Fruit fly (Drosophila melanogaster): ENCODE results near the gene CG32091.

Gene CG32091

DNA sequence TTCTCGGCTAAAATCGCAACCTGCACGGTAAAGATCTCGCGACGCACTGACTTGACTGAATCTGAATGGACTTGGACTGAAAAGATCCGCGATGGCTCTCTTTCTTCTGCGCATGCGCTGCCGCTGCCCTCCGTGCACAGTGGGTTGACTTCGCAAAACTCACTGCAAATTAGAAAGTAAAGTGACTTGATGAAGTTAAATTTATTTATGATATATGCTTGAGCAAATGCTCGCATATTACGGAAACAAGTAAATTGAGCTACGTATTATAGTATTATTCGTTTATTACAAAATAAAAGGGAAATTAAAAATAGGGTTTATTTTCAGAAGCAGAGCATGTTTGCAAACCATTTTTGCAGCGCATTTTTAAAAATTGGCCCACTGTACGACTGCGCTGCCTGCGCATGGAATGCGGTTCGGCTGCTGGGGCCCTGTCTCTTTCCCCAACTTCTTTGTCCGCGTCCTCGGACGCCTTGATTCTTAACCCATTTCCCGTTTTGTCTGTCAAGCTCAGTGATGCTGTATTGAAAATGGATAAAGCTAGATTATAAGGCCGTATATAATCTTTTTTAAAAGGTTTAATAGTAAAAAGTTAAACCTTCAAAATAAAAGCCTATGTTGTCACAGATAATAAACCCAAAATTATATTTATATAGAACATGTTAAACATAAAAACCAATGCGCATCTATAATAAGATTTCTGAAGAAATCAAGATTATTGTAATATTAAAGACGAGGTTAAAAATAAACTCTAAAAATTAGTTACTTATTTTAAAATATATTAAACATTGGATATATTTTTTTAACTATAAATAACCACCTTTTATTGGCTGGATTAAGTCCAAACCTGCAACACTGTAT lies 43.2 kb upstream of the CG32091 start, which contains the start of gene rt (continued):
- TF ChIP-seq Taf1 (GFP tag; IDR thresholded peaks at IDR 0.05) = no peak
- TF ChIP-seq ab (GFP tag; optimal IDR thresholded peaks at IDR 0.05) = no peak
- TF ChIP-seq sug (tag; optimal IDR thresholded peaks at IDR 0.05) = no peak
- TF ChIP-seq zf30C (GFP tag; optimal IDR thresholded peaks at IDR 0.05) = no peak
- TF ChIP-seq nau (GFP tag; optimal IDR thresholded peaks at IDR 0.05) = peak; percentile 33
- TF ChIP-seq chm (GFP tag; IDR thresholded peaks at IDR 0.05) = no peak
- no peak for TF ChIP-seq slou (GFP tag; optimal IDR thresholded peaks at IDR 0.05)
- peak; percentile 58 for TF ChIP-seq D19A (tag; optimal IDR thresholded peaks at IDR 0.05)
- 0 out of 2 replicates have a peak, but pooled peaks have one; percentile 16 for TF ChIP-seq CG10366 (GFP tag; IDR thresholded peaks at IDR 0.05)
- TF ChIP-seq disco-r (GFP tag; optimal IDR thresholded peaks at IDR 0.05) = no peak
- TF ChIP-seq H2.0 (GFP tag; IDR thresholded peaks at IDR 0.05) = peak; percentile 30; the same call in 1 of the 2 replicates
- TF ChIP-seq amos (GFP tag; IDR thresholded peaks at IDR 0.05; ENCODE audit: partially characterized antibody) = no peak
- TF ChIP-seq CG12219 (GFP tag; optimal IDR thresholded peaks at IDR 0.05) = peak; percentile 46
- no peak for TF ChIP-seq mirr (GFP tag; optimal IDR thresholded peaks at IDR 0.05)
- peak in 1 of 2 experiments; percentile 58 for TF ChIP-seq Hr51 (GFP tag; optimal IDR thresholded peaks at IDR 0.05)
- peak; percentile 31; the same call in 1 of the 2 replicates for TF ChIP-seq E2f2 (GFP tag; IDR thresholded peaks at IDR 0.05)
- TF ChIP-seq CG31441 (GFP tag; IDR thresholded peaks at IDR 0.05) = peak; percentile 59
- TF ChIP-seq danr (GFP tag; IDR thresholded peaks at IDR 0.05) = no peak
- TF ChIP-seq CG8765 (GFP tag; IDR thresholded peaks at IDR 0.05) = no peak
- TF ChIP-seq CG4328 (GFP tag; optimal IDR thresholded peaks at IDR 0.05) = no peak
- no peak for TF ChIP-seq tx (GFP tag; optimal IDR thresholded peaks at IDR 0.05)
- peak; percentile 66; the same call in 2 of the 3 replicates for TF ChIP-seq dysf (GFP tag; IDR thresholded peaks at IDR 0.05)
- peak; percentile 21 for TF ChIP-seq CG9437 (GFP tag; optimal IDR thresholded peaks at IDR 0.05)
- TF ChIP-seq kah (GFP tag; optimal IDR thresholded peaks at IDR 0.05) = no peak
- TF ChIP-seq CG12659 (GFP tag; optimal IDR thresholded peaks at IDR 0.05) = peak; percentile 32
- TF ChIP-seq lbe (GFP tag; optimal IDR thresholded peaks at IDR 0.05) = peak; percentile 26
- TF ChIP-seq CG8388 (GFP tag; optimal IDR thresholded peaks at IDR 0.05) = peak; percentile 64
- no peak for TF ChIP-seq CG4730 (GFP tag; IDR thresholded peaks at IDR 0.05)
- TF ChIP-seq org-1 (GFP tag; optimal IDR thresholded peaks at IDR 0.05) = peak; percentile 46
- no peak for TF ChIP-seq CG9609 (GFP tag; optimal IDR thresholded peaks at IDR 0.05)
- TF ChIP-seq fd96Cb (tag; optimal IDR thresholded peaks at IDR 0.05) = peak; percentile 60
- TF ChIP-seq Fer3 (tag; optimal IDR thresholded peaks at IDR 0.05) = peak; percentile 22
- no peak for TF ChIP-seq nerfin-2 (GFP tag; IDR thresholded peaks at IDR 0.05; ENCODE audit: partially characterized antibody)
- no peak for TF ChIP-seq CG6765 (GFP tag; optimal IDR thresholded peaks at IDR 0.05)
- TF ChIP-seq CG15073 (GFP tag; optimal IDR thresholded peaks at IDR 0.05) = no peak
- TF ChIP-seq Blimp-1 (GFP tag; optimal IDR thresholded peaks at IDR 0.05) = peak; percentile 15
- TF ChIP-seq Optix (GFP tag; IDR thresholded peaks at IDR 0.05) = no peak
- no peak for TF ChIP-seq Doc2 (GFP tag; IDR thresholded peaks at IDR 0.05)
- peak; percentile 38 for TF ChIP-seq CG16863 (GFP tag; optimal IDR thresholded peaks at IDR 0.05)
- TF ChIP-seq exex (tag; optimal IDR thresholded peaks at IDR 0.05) = no peak
- TF ChIP-seq unpg (GFP tag; optimal IDR thresholded peaks at IDR 0.05) = peak; percentile 71
- TF ChIP-seq D (optimal IDR thresholded peaks at IDR 0.05) = no peak
- TF ChIP-seq D (GFP tag; optimal IDR thresholded peaks at IDR 0.05) = peak; percentile 57
- TF ChIP-seq Nf-YB (GFP tag; optimal IDR thresholded peaks at IDR 0.05) = peak; percentile 29
- peak; percentile 31 for TF ChIP-seq sqz (GFP tag; optimal IDR thresholded peaks at IDR 0.05)
- no peak; the same call in 1 of the 2 replicates for TF ChIP-seq CG6689 (GFP tag; IDR thresholded peaks at IDR 0.05)
- TF ChIP-seq ro (GFP tag; IDR thresholded peaks at IDR 0.05) = no peak
- TF ChIP-seq CG1647 (GFP tag; optimal IDR thresholded peaks at IDR 0.05) = no peak
- TF ChIP-seq dm (GFP tag; optimal IDR thresholded peaks at IDR 0.05) = no peak
